Worm (Caenorhabditis elegans): ENCODE results near the gene F17C11.2.

F17C11.2 gene

ce11 chrV:10951655-10952278 lies 3.7 kb downstream of the F17C11.2 start, which contains the start of gene F17C11.4 (continued):
- TF ChIP-seq ceh-6 (GFP tag; optimal IDR thresholded peaks at IDR 0.05) = no peak
- no peak for TF ChIP-seq nhr-232 (tag; optimal IDR thresholded peaks at IDR 0.05)
- TF ChIP-seq sdc-2 (tag; optimal IDR thresholded peaks at IDR 0.05) = no peak
- no peak for TF ChIP-seq pag-3 (tag; optimal IDR thresholded peaks at IDR 0.05; ENCODE audit: borderline replicate concordance)
- peak; percentile 42 for TF ChIP-seq tbx-2 (tag; optimal IDR thresholded peaks at IDR 0.05)
- TF ChIP-seq ahr-1 (tag; optimal IDR thresholded peaks at IDR 0.05) = no peak
- TF ChIP-seq hlh-6 (tag; optimal IDR thresholded peaks at IDR 0.05) = no peak
- TF ChIP-seq ztf-16 (tag; optimal IDR thresholded peaks at IDR 0.05) = no peak
- no peak for TF ChIP-seq ceh-19 (GFP tag; optimal IDR thresholded peaks at IDR 0.05)
- no peak for TF ChIP-seq unc-3 (GFP tag; conservative IDR thresholded peaks at IDR 0.05)
- no peak for TF ChIP-seq unc-3 (tag; optimal IDR thresholded peaks at IDR 0.05)
- no peak for TF ChIP-seq pax-1 (tag; optimal IDR thresholded peaks at IDR 0.05)
- no peak for TF ChIP-seq ceh-48 (tag; optimal IDR thresholded peaks at IDR 0.05)
- no peak for TF ChIP-seq C38D4.7 (GFP tag; optimal IDR thresholded peaks at IDR 0.05)

ce11 chrV:10953471-10954155 lies 5.6 kb downstream of the F17C11.2 start:
- TF ChIP-seq tbx-2 (tag; optimal IDR thresholded peaks at IDR 0.05) (no peak), ceh-22 (tag; optimal IDR thresholded peaks at IDR 0.05) (no peak), mec-3 (tag; optimal IDR thresholded peaks at IDR 0.05; ENCODE audit: borderline replicate concordance) (no peak), odd-2 (tag; optimal IDR thresholded peaks at IDR 0.05) (no peak), ceh-18 (tag; optimal IDR thresholded peaks at IDR 0.05) (no peak), unc-42 (tag; optimal IDR thresholded peaks at IDR 0.05) (no peak)

ce11 chrV:10954334-10954733 lies 6.3 kb downstream of the F17C11.2 start, which contains the start of gene clec-221:
Gene clec-221, minus strand, starts transcription at chrV:10954434.
- TF ChIP-seq sox-2 (GFP tag; IDR thresholded peaks at IDR 0.05) = no peak
- TF ChIP-seq hlh-8 (tag; optimal IDR thresholded peaks at IDR 0.05) = no peak
- TF ChIP-seq tbx-7 (tag; optimal IDR thresholded peaks at IDR 0.05) = no peak
- TF ChIP-seq ets-4 (tag; optimal IDR thresholded peaks at IDR 0.05) = no peak
- TF ChIP-seq ahr-1 (tag; optimal IDR thresholded peaks at IDR 0.05) = no peak
- no peak for TF ChIP-seq C38D4.7 (GFP tag; optimal IDR thresholded peaks at IDR 0.05)
- no peak for TF ChIP-seq elt-4 (tag; optimal IDR thresholded peaks at IDR 0.05)
- TF ChIP-seq pag-3 (tag; optimal IDR thresholded peaks at IDR 0.05; ENCODE audit: borderline replicate concordance) = no peak
- TF ChIP-seq C08G9.2 (tag; optimal IDR thresholded peaks at IDR 0.05) = no peak
- TF ChIP-seq pha-2 (tag; optimal IDR thresholded peaks at IDR 0.05) = no peak
- no peak for TF ChIP-seq ztf-16 (tag; optimal IDR thresholded peaks at IDR 0.05)
- no peak for TF ChIP-seq hlh-30 (tag; optimal IDR thresholded peaks at IDR 0.05; ENCODE audit: insufficient read depth)
- TF ChIP-seq zip-5 (tag; optimal IDR thresholded peaks at IDR 0.05) = no peak
- TF ChIP-seq nhr-11 (tag; optimal IDR thresholded peaks at IDR 0.05) = no peak
- TF ChIP-seq ceh-24 (tag; optimal IDR thresholded peaks at IDR 0.05) = no peak

- TF ChIP-seq sdc-2 (tag; optimal IDR thresholded peaks at IDR 0.05) (no peak), nhr-11 (tag; optimal IDR thresholded peaks at IDR 0.05) (no peak), unc-55 (GFP tag; optimal IDR thresholded peaks at IDR 0.05) (no peak), ceh-19 (GFP tag; optimal IDR thresholded peaks at IDR 0.05) (no peak), C38D4.7 (GFP tag; optimal IDR thresholded peaks at IDR 0.05) (no peak), elt-2 (tag; optimal IDR thresholded peaks at IDR 0.05) (no peak)
Measured at ce11 chrV:10954832-10955231, 6.8 kb downstream of the F17C11.2 start, which contains the start of gene F17C11.6. Gene F17C11.6, plus strand, starts transcription at chrV:10955121.
